Worm (Caenorhabditis elegans): Measurements from ENCODE around the gene fbxb-47.

fbxb-47 gene

ce11 chrII:1672673-1673072 is 30.6 kb downstream of the fbxb-47 start:
- peak; percentile 29; the same call in 1 of the 2 replicates for TF ChIP-seq zfh-2 (GFP tag; conservative IDR thresholded peaks at IDR 0.05)
- TF ChIP-seq ztf-6 (GFP tag; IDR thresholded peaks at IDR 0.05), result no peak

- no peak for TF ChIP-seq snpc-1.1 (tag; optimal IDR thresholded peaks at IDR 0.05; ENCODE audit: insufficient read depth)
- TF ChIP-seq zfh-2 (GFP tag; conservative IDR thresholded peaks at IDR 0.05), result 0 out of 2 replicates have a peak, but pooled peaks have one; percentile 33
Observed at ce11 chrII:1670985-1671384, 32.3 kb downstream of the fbxb-47 start.

- TF ChIP-seq dox-1 (GFP tag; IDR thresholded peaks at IDR 0.05) (0 out of 2 replicates have a peak, but pooled peaks have one; percentile 17), nfya-2 (GFP tag; IDR thresholded peaks at IDR 0.05) (no peak), aptf-3 (GFP tag; IDR thresholded peaks at IDR 0.05) (no peak), nhr-80 (tag; optimal IDR thresholded peaks at IDR 0.05) (peak; percentile 47), Y53F4B.3 (GFP tag; IDR thresholded peaks at IDR 0.05) (no peak)
Observed at ce11 chrII:1670260-1670879, 32.9 kb downstream of the fbxb-47 start, which contains the start of gene nhx-6. Gene nhx-6 (plus strand): TSS chrII:1670829.

- TF ChIP-seq attf-6 (GFP tag; IDR thresholded peaks at IDR 0.05) (no peak), Y53G8AR.9 (GFP tag; conservative IDR thresholded peaks at IDR 0.05) (no peak), tlf-1 (GFP tag; optimal IDR thresholded peaks at IDR 0.05) (no peak), madf-8 (GFP tag; conservative IDR thresholded peaks at IDR 0.05) (no peak)
Observed at ce11 chrII:1668913-1669312, 34.4 kb downstream of the fbxb-47 start, which contains the start of gene srw-97. Gene srw-97 (minus strand): TSS chrII:1669013.

- TF ChIP-seq snpc-1.1 (tag; optimal IDR thresholded peaks at IDR 0.05; ENCODE audit: insufficient read depth) (no peak), ztf-3 (GFP tag; optimal IDR thresholded peaks at IDR 0.05) (no peak), unc-62 (GFP tag; optimal IDR thresholded peaks at IDR 0.05) (no peak), Y79H2A.3 (GFP tag; conservative IDR thresholded peaks at IDR 0.05) (no peak), Y67H2A.10 (GFP tag; conservative IDR thresholded peaks at IDR 0.05) (no peak), hlh-26 (GFP tag; conservative IDR thresholded peaks at IDR 0.05) (no peak), rec-8 (tag; optimal IDR thresholded peaks at IDR 0.05) (no peak), gei-17 (GFP tag; optimal IDR thresholded peaks at IDR 0.05) (no peak), nfya-2 (GFP tag; IDR thresholded peaks at IDR 0.05) (no peak), D2030.7 (GFP tag; IDR thresholded peaks at IDR 0.05) (no peak), F39B2.1 (GFP tag; IDR thresholded peaks at IDR 0.05) (no peak), ceh-40 (GFP tag; IDR thresholded peaks at IDR 0.05) (no peak), ceh-100 (GFP tag; IDR thresholded peaks at IDR 0.05) (no peak), T26A5.8 (tag; optimal IDR thresholded peaks at IDR 0.05) (no peak), madf-6 (GFP tag; IDR thresholded peaks at IDR 0.05) (no peak), mxl-1 (tag; optimal IDR thresholded peaks at IDR 0.05) (no peak), snpc-1.3 (tag; optimal IDR thresholded peaks at IDR 0.05; ENCODE audit: insufficient read depth) (no peak), dox-1 (GFP tag; IDR thresholded peaks at IDR 0.05) (no peak), mcd-1 (GFP tag; IDR thresholded peaks at IDR 0.05) (no peak)
Observed at ce11 chrII:1666025-1666424, 37.2 kb downstream of the fbxb-47 start, which contains the start of gene srlf-29. Gene srlf-29 (plus strand): TSS chrII:1666325.

ce11 chrII:1663516-1663915 is 39.7 kb downstream of the fbxb-47 start, which contains the start of gene duxl-1:
Gene duxl-1 (plus strand): TSS chrII:1663699.
- TF ChIP-seq tbp1 (GFP tag; optimal IDR thresholded peaks at IDR 0.05) (peak; percentile 15), atf-7 (tag; optimal IDR thresholded peaks at IDR 0.05) (peak; percentile 90), lin-54 (GFP tag; optimal IDR thresholded peaks at IDR 0.05) (no peak), let-607 (tag; optimal IDR thresholded peaks at IDR 0.05) (peak in 1 of 2 experiments; percentile 3), somi-1 (GFP tag; optimal IDR thresholded peaks at IDR 0.05) (no peak), attf-5 (GFP tag; optimal IDR thresholded peaks at IDR 0.05) (peak; percentile 61), hmg-1.2 (GFP tag; IDR thresholded peaks at IDR 0.05) (peak; percentile 53; the same call in 1 of the 2 replicates), nhr-80 (tag; optimal IDR thresholded peaks at IDR 0.05) (peak; percentile 57), let-526 (GFP tag; IDR thresholded peaks at IDR 0.05) (no peak), hsf-1 (GFP tag; IDR thresholded peaks at IDR 0.05) (no peak), madf-3 (GFP tag; IDR thresholded peaks at IDR 0.05) (no peak), dox-1 (GFP tag; IDR thresholded peaks at IDR 0.05) (peak; percentile 22; the same call in 1 of the 2 replicates), F22D6.2 (tag; optimal IDR thresholded peaks at IDR 0.05) (no peak), ztf-6 (GFP tag; IDR thresholded peaks at IDR 0.05) (no peak)
